Worm (Caenorhabditis elegans): ENCODE data around the gene mcm-10.

Gene mcm-10

ce11 chrIII:11332306-11332705, 14.9 kb downstream of the mcm-10 start:
- TF ChIP-seq cnd-1 (tag; optimal IDR thresholded peaks at IDR 0.05) (no peak), nhr-237 (tag; optimal IDR thresholded peaks at IDR 0.05) (no peak), lsy-2 (tag; optimal IDR thresholded peaks at IDR 0.05) (no peak), sptf-1 (tag; optimal IDR thresholded peaks at IDR 0.05) (no peak), nhr-28 (tag; optimal IDR thresholded peaks at IDR 0.05) (no peak), nhr-12 (tag; optimal IDR thresholded peaks at IDR 0.05) (no peak), ztf-11 (tag; optimal IDR thresholded peaks at IDR 0.05) (no peak), lin-32 (GFP tag; optimal IDR thresholded peaks at IDR 0.05) (no peak), elt-1 (tag; optimal IDR thresholded peaks at IDR 0.05; ENCODE audit: borderline replicate concordance, insufficient read depth) (no peak), zip-8 (tag; optimal IDR thresholded peaks at IDR 0.05) (no peak), drap-1 (GFP tag; optimal IDR thresholded peaks at IDR 0.05) (no peak), bed-3 (GFP tag; optimal IDR thresholded peaks at IDR 0.05) (no peak), ceh-43 (GFP tag; optimal IDR thresholded peaks at IDR 0.05) (no peak), lin-13 (tag; optimal IDR thresholded peaks at IDR 0.05) (no peak), unc-62 (GFP tag; optimal IDR thresholded peaks at IDR 0.05) (no peak), ceh-39 (tag; optimal IDR thresholded peaks at IDR 0.05) (no peak), M03D4.4 (tag; optimal IDR thresholded peaks at IDR 0.05) (no peak), sem-2 (GFP tag; optimal IDR thresholded peaks at IDR 0.05) (no peak), ham-2 (GFP tag; optimal IDR thresholded peaks at IDR 0.05) (no peak), tbx-8 (GFP tag; optimal IDR thresholded peaks at IDR 0.05) (no peak)

ce11 chrIII:11333032-11333732, 15.8 kb downstream of the mcm-10 start, which contains the start of gene T28D6.5:
Gene T28D6.5, plus strand, starts transcription at chrIII:11333682.
- TF ChIP-seq mep-1 (tag; optimal IDR thresholded peaks at IDR 0.05) (no peak), ces-1 (GFP tag; optimal IDR thresholded peaks at IDR 0.05) (peak; percentile 78)

ce11 chrIII:11334346-11334745, 17.0 kb downstream of the mcm-10 start:
- TF ChIP-seq elt-3 (tag; optimal IDR thresholded peaks at IDR 0.05): no peak
- TF ChIP-seq ces-1 (GFP tag; optimal IDR thresholded peaks at IDR 0.05): peak; percentile 35

- TF ChIP-seq bed-3 (GFP tag; optimal IDR thresholded peaks at IDR 0.05) (no peak), ztf-11 (tag; optimal IDR thresholded peaks at IDR 0.05) (no peak), sem-2 (GFP tag; optimal IDR thresholded peaks at IDR 0.05) (no peak), mep-1 (tag; optimal IDR thresholded peaks at IDR 0.05) (no peak)
Measured at ce11 chrIII:11336072-11336471, 18.7 kb downstream of the mcm-10 start.

- TF ChIP-seq ceh-43 (GFP tag; optimal IDR thresholded peaks at IDR 0.05) (no peak), unc-39 (tag; optimal IDR thresholded peaks at IDR 0.05) (no peak), sem-2 (GFP tag; optimal IDR thresholded peaks at IDR 0.05) (no peak), nhr-76 (tag; optimal IDR thresholded peaks at IDR 0.05) (no peak), nhr-237 (tag; optimal IDR thresholded peaks at IDR 0.05) (no peak), pha-4 (tag; optimal IDR thresholded peaks at IDR 0.05) (no peak), lsy-2 (tag; optimal IDR thresholded peaks at IDR 0.05) (no peak), blmp-1 (tag; optimal IDR thresholded peaks at IDR 0.05) (no peak), ztf-11 (tag; optimal IDR thresholded peaks at IDR 0.05) (no peak), elt-1 (tag; optimal IDR thresholded peaks at IDR 0.05; ENCODE audit: borderline replicate concordance, insufficient read depth) (no peak)
Measured at ce11 chrIII:11337627-11338026, 20.3 kb downstream of the mcm-10 start.

- TF ChIP-seq ceh-39 (tag; optimal IDR thresholded peaks at IDR 0.05) (no peak), mls-2 (tag; optimal IDR thresholded peaks at IDR 0.05) (no peak)
Measured at ce11 chrIII:11341466-11341865, 24.1 kb downstream of the mcm-10 start.

ce11 chrIII:11343041-11343440, 25.7 kb downstream of the mcm-10 start, which contains the start of the genes T28D6.6 and pen-2:
Gene T28D6.6, minus strand, starts transcription at chrIII:11343108.
Gene pen-2, plus strand, starts transcription at chrIII:11343322.
- no peak for TF ChIP-seq cnd-1 (tag; optimal IDR thresholded peaks at IDR 0.05)
- TF ChIP-seq drap-1 (GFP tag; optimal IDR thresholded peaks at IDR 0.05): no peak
- TF ChIP-seq nhr-2 (tag; optimal IDR thresholded peaks at IDR 0.05): no peak
- no peak for TF ChIP-seq nhr-28 (tag; optimal IDR thresholded peaks at IDR 0.05)
- peak; percentile 31 for TF ChIP-seq unc-120 (tag; optimal IDR thresholded peaks at IDR 0.05; ENCODE audit: poor library complexity, severe bottlenecking)
- no peak for TF ChIP-seq nhr-12 (tag; optimal IDR thresholded peaks at IDR 0.05)
- TF ChIP-seq ces-1 (GFP tag; optimal IDR thresholded peaks at IDR 0.05): peak; percentile 74
- no peak for TF ChIP-seq nhr-76 (tag; optimal IDR thresholded peaks at IDR 0.05)

Data from whole organism, mixed stage, embryonic.